Worm (Caenorhabditis elegans): ENCODE measurements around the gene srh-33.

DNA sequence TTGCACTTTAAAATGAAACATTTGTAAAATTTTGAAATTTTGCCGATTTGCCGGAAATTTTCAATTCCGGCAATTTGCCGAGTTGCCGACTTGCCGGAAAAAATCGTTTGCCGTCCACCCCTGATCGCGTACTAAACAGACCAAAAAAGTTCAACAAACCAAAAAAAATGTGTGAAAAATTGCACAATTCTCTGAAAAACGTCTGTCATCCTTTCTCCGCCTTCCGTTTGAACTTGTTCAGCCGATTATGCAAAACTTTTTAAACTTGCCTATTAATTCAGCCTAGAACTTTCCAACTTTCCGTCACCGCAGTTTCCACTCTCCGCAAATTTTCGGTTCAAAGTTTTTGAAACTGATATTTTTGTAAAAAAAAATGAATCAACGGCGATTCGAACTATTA, 19.0 kb downstream of the srh-33 start, which contains the start of gene B0554.5:
- no peak for TF ChIP-seq ztf-4 (tag; optimal IDR thresholded peaks at IDR 0.05)
- TF ChIP-seq lsy-2 (tag; optimal IDR thresholded peaks at IDR 0.05): no peak
- TF ChIP-seq nhr-237 (tag; optimal IDR thresholded peaks at IDR 0.05): no peak
